Worm (Caenorhabditis elegans) whole organism, young adult: Measurements from ENCODE around the gene F41C3.1.

ENCODE experiments used
- T07F8.4 ChIP-seq: sonication (generic microtip); optimal IDR thresholded peaks from 2 replicates; lab custom pipeline; 2016; ENCODE audit warnings: mild to moderate bottlenecking, missing genetic modification characterization, moderate library complexity, missing compliant biosample characterization
- Y53F4B.3 ChIP-seq: fragments of 200-800 bp; sonication (Bioruptor generic); IDR thresholded peaks from 2 replicates; pipeline ENCODE4 v1.3.6; 2022; ENCODE audit warnings: missing genetic modification reagents, missing genetic modification characterization, missing compliant biosample characterization
- akir-1 ChIP-seq: fragments of 200-800 bp; sonication (Bioruptor generic); optimal IDR thresholded peaks from 2 replicates; lab custom pipeline; 2018; ENCODE audit warnings: mild to moderate bottlenecking, missing genetic modification characterization, moderate library complexity, missing compliant biosample characterization
- ama-1 ChIP-seq, 3 experiments: fragments of 150-350 bp in 1 of 3; sonication (generic microtip) in 2 of 3; optimal IDR thresholded peaks; 2 replicates each; lab custom pipeline; 2014 to 2018; ENCODE audit warnings: missing biosample characterization in 2 of 3, missing genetic modification characterization in 2 of 3, missing genetic modification reagents in 2 of 3
- ceh-40 ChIP-seq: fragments of 200-800 bp; sonication (Bioruptor generic); IDR thresholded peaks from 2 replicates; pipeline ENCODE4 v1.3.6; 2022; ENCODE audit warnings: missing genetic modification characterization, missing compliant biosample characterization
- egl-18 ChIP-seq: fragments of 200-800 bp; sonication (Bioruptor generic); IDR thresholded peaks from 2 replicates; pipeline ENCODE4 v1.3.6; 2022; ENCODE audit warnings: missing genetic modification reagents, missing genetic modification characterization, missing compliant biosample characterization
- hlh-26 ChIP-seq: fragments of 200-800 bp; sonication (Bioruptor generic); conservative IDR thresholded peaks from 2 replicates; pipeline ENCODE4 v1.3.6; 2022; ENCODE audit warnings: missing genetic modification reagents, missing genetic modification characterization, missing compliant biosample characterization
- hmg-1.2 ChIP-seq: fragments of 200-800 bp; sonication (Bioruptor generic); IDR thresholded peaks from 2 replicates; pipeline ENCODE4 v1.3.6; 2022; ENCODE audit warnings: missing genetic modification reagents, missing genetic modification characterization, missing compliant biosample characterization
- lin-35 ChIP-seq, 3 experiments: fragments of 150-350 bp in 2 of 3; sonication (generic microtip) in 1 of 3; optimal IDR thresholded peaks; 2 replicates each; lab custom pipeline; 2014 to 2018; ENCODE audit warnings: missing biosample characterization in 3 of 3, missing genetic modification characterization in 3 of 3, missing genetic modification reagents in 3 of 3
- lin-54 ChIP-seq: fragments of 200-800 bp; sonication (Bioruptor generic); optimal IDR thresholded peaks from 2 replicates; lab custom pipeline; 2018; ENCODE audit warnings: mild to moderate bottlenecking, missing genetic modification characterization, missing compliant biosample characterization
- rpc-1 ChIP-seq, 2 experiments: fragments of 150-350 bp in 1 of 2; sonication (generic microtip) in 1 of 2; optimal IDR thresholded peaks; 2 replicates each; lab custom pipeline; 2014 to 2018; ENCODE audit warnings: missing biosample characterization in 1 of 2, missing genetic modification characterization in 1 of 2, missing genetic modification reagents in 1 of 2, missing genotype in 1 of 2
- tlf-1 ChIP-seq: fragments of 200-800 bp; sonication (Bioruptor generic); optimal IDR thresholded peaks from 2 replicates; lab custom pipeline; 2018; ENCODE audit warnings: mild to moderate bottlenecking, missing genetic modification characterization, missing compliant biosample characterization
- ztf-18 ChIP-seq: sonication (generic microtip); optimal IDR thresholded peaks from 2 replicates; lab custom pipeline; 2016; ENCODE audit warnings: missing genotype, mild to moderate bottlenecking, missing genetic modification characterization, missing compliant biosample characterization

DNA sequence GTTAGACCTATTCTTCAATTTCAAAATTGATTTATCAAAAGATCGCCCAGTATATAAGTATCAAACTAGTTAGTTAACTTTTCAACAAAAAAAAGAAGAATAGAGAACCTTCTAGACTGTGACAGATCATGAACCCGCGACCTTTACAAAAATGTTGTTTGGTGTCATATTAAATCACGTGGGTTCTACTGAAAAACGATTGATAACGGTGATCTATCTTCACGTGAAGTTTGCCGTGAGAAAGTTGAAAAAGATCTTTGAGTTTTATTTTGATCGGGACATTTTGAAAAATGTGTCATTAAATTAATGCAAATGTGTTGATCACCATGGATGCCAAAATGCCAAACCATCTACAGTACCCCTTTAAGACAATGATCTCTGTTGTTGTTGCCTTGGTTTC lies 3.7 kb upstream of the F41C3.1 start:
- TF ChIP-seq hlh-26 (GFP tag; lab: Robert Waterston, UW) (no peak), akir-1 (GFP tag; lab: Kevin White, UChicago) (no peak), rpc-1 (optimal IDR thresholded peaks at IDR 0.05; lab: Kevin White, UChicago) (no peak), rpc-1 (tag; optimal IDR thresholded peaks at IDR 0.05; lab: Kevin White, UChicago) (no peak), ama-1 (optimal IDR thresholded peaks at IDR 0.05; lab: Kevin White, UChicago) (no peak), ama-1 (GFP tag; optimal IDR thresholded peaks at IDR 0.05; lab: Kevin White, UChicago) (no peak), tlf-1 (GFP tag; lab: Kevin White, UChicago) (no peak), T07F8.4 (tag; lab: Kevin White, UChicago) (no peak), lin-35 (GFP tag; optimal IDR thresholded peaks at IDR 0.05; lab: Kevin White, UChicago) (no peak), egl-18 (GFP tag; lab: Robert Waterston, UW) (no peak), Y53F4B.3 (GFP tag; lab: Robert Waterston, UW) (no peak), ceh-40 (GFP tag; lab: Robert Waterston, UW) (no peak), lin-54 (no peak), ztf-18 (no peak), hmg-1.2 (GFP tag; lab: Robert Waterston, UW) (no peak)
